Worm (Caenorhabditis elegans) whole organism, L2 larva: ENCODE measurements around the gene ZK105.8.

Experiments
- C34F6.9 ChIP-seq: fragments of 150-350 bp; optimal IDR thresholded peaks from 2 replicates; lab custom pipeline; 2014; ENCODE audit warnings: missing biosample characterization, missing genetic modification characterization
- F13H6.1 ChIP-seq: sonication (generic microtip); optimal IDR thresholded peaks from 2 replicates; lab custom pipeline; 2016; ENCODE audit warnings: missing genetic modification characterization, missing compliant biosample characterization
- R02D3.7 ChIP-seq: fragments of 150-350 bp; optimal IDR thresholded peaks from 2 replicates; lab custom pipeline; 2014; ENCODE audit warnings: missing biosample characterization, missing genetic modification characterization
- Y55F3AM.14 ChIP-seq: fragments of 200-800 bp; sonication (Bioruptor generic); optimal IDR thresholded peaks from 2 replicates; lab custom pipeline; 2018; ENCODE audit warnings: mild to moderate bottlenecking, missing genetic modification characterization, missing compliant biosample characterization
- aly-2 ChIP-seq: fragments of 150-350 bp; optimal IDR thresholded peaks from 2 replicates; lab custom pipeline; 2014; ENCODE audit warnings: missing biosample characterization, missing genetic modification characterization
- blmp-1 ChIP-seq: sonication (generic microtip); optimal IDR thresholded peaks from 2 replicates; lab custom pipeline; 2017; ENCODE audit warnings: missing genetic modification characterization, mild to moderate bottlenecking, missing compliant biosample characterization, antibody characterized with exemption, moderate library complexity; ENCODE audit not compliant: insufficient read depth
- ceh-16 ChIP-seq: fragments of 150-350 bp; optimal IDR thresholded peaks from 2 replicates; lab custom pipeline; 2014; ENCODE audit warnings: missing biosample characterization, missing genetic modification characterization
- ceh-82 ChIP-seq: fragments of 150-350 bp; optimal IDR thresholded peaks from 2 replicates; lab custom pipeline; 2014; ENCODE audit warnings: missing biosample characterization, missing genetic modification characterization
- crh-2 ChIP-seq: sonication (generic microtip); optimal IDR thresholded peaks from 2 replicates; lab custom pipeline; 2017; ENCODE audit warnings: missing biosample characterization, missing genetic modification characterization
- elt-1 ChIP-seq: fragments of 150-350 bp; optimal IDR thresholded peaks from 2 replicates; lab custom pipeline; 2014; ENCODE audit warnings: missing biosample characterization, missing genetic modification characterization
- elt-3 ChIP-seq: sonication (generic microtip); optimal IDR thresholded peaks from 2 replicates; lab custom pipeline; 2017; ENCODE audit warnings: missing biosample characterization, missing genetic modification characterization
- fos-1 ChIP-seq: fragments of 150-350 bp; optimal IDR thresholded peaks from 2 replicates; lab custom pipeline; 2014; ENCODE audit warnings: missing biosample characterization, missing genetic modification characterization
- gmeb-1 ChIP-seq: fragments of 150-350 bp; optimal IDR thresholded peaks from 2 replicates; lab custom pipeline; 2014; ENCODE audit warnings: missing biosample characterization, missing genetic modification characterization
- lin-11 ChIP-seq: fragments of 150-350 bp; sonication (generic microtip); optimal IDR thresholded peaks from 2 replicates; lab custom pipeline; 2014; ENCODE audit warnings: missing biosample characterization, missing genetic modification characterization, inconsistent platforms, mixed read lengths
- lin-13 ChIP-seq: fragments of 150-350 bp; optimal IDR thresholded peaks from 2 replicates; lab custom pipeline; 2014; ENCODE audit warnings: missing biosample characterization, missing genetic modification reagents, missing genetic modification characterization
- lin-39 ChIP-seq: fragments of 150-350 bp; optimal IDR thresholded peaks from 2 replicates; lab custom pipeline; 2014; ENCODE audit warnings: missing biosample characterization, missing genetic modification reagents, missing genetic modification characterization
- mab-5 ChIP-seq: fragments of 150-350 bp; optimal IDR thresholded peaks from 2 replicates; lab custom pipeline; 2014; ENCODE audit warnings: missing biosample characterization, missing genetic modification characterization
- mbf-1 ChIP-seq: sonication (generic microtip); optimal IDR thresholded peaks from 2 replicates; lab custom pipeline; 2017; ENCODE audit warnings: missing biosample characterization, missing genetic modification characterization
- nhr-12 ChIP-seq: fragments of 150-350 bp; optimal IDR thresholded peaks from 2 replicates; lab custom pipeline; 2014; ENCODE audit warnings: missing biosample characterization, missing genetic modification characterization
- nhr-129 ChIP-seq: fragments of 150-350 bp; optimal IDR thresholded peaks from 2 replicates; lab custom pipeline; 2014; ENCODE audit warnings: missing biosample characterization, missing genetic modification characterization
- nhr-21 ChIP-seq: fragments of 150-350 bp; optimal IDR thresholded peaks from 2 replicates; lab custom pipeline; 2014; ENCODE audit warnings: missing biosample characterization, missing genetic modification characterization
- nhr-237 ChIP-seq: fragments of 150-350 bp; optimal IDR thresholded peaks from 2 replicates; lab custom pipeline; 2014; ENCODE audit warnings: missing biosample characterization, missing genetic modification characterization
- nhr-25 ChIP-seq: fragments of 150-350 bp; sonication (generic microtip); optimal IDR thresholded peaks from 3 replicates; lab custom pipeline; 2014; ENCODE audit warnings: missing biosample characterization, missing genetic modification characterization
- nhr-77 ChIP-seq: fragments of 150-350 bp; optimal IDR thresholded peaks from 2 replicates; lab custom pipeline; 2014; ENCODE audit warnings: missing biosample characterization, missing genetic modification characterization
- peb-1 ChIP-seq: fragments of 150-350 bp; optimal IDR thresholded peaks from 2 replicates; lab custom pipeline; 2014; ENCODE audit warnings: missing biosample characterization, missing genetic modification characterization
- skn-1 ChIP-seq: sonication (generic microtip); optimal IDR thresholded peaks from 2 replicates; lab custom pipeline; 2017; ENCODE audit warnings: missing biosample characterization, missing genetic modification characterization
- sma-9 ChIP-seq, 2 experiments: fragments of 150-350 bp in 1 of 2; sonication (generic microtip) in 1 of 2; optimal IDR thresholded peaks; 2 replicates each; lab custom pipeline; 2014 to 2016; ENCODE audit warnings: missing genetic modification characterization in 2 of 2, mild to moderate bottlenecking in 1 of 2, missing biosample characterization in 1 of 2, missing compliant biosample characterization in 1 of 2, missing genetic modification reagents in 1 of 2, moderate library complexity in 1 of 2
- unc-39 ChIP-seq: fragments of 150-350 bp; optimal IDR thresholded peaks from 2 replicates; lab custom pipeline; 2014; ENCODE audit warnings: missing biosample characterization, missing genetic modification characterization
- unc-55 ChIP-seq: fragments of 150-350 bp; sonication (generic microtip); optimal IDR thresholded peaks from 3 replicates; lab custom pipeline; 2014; ENCODE audit warnings: missing biosample characterization, missing genetic modification reagents, missing genetic modification characterization
- zag-1 ChIP-seq: fragments of 150-350 bp; optimal IDR thresholded peaks from 2 replicates; lab custom pipeline; 2014; ENCODE audit warnings: missing biosample characterization, missing genetic modification characterization
- ztf-1 ChIP-seq: fragments of 200-800 bp; sonication (Bioruptor generic); conservative IDR thresholded peaks from 2 replicates; pipeline ENCODE4 v1.3.6; 2022; ENCODE audit warnings: missing genetic modification characterization, missing compliant biosample characterization

Gene ZK105.8

DNA sequence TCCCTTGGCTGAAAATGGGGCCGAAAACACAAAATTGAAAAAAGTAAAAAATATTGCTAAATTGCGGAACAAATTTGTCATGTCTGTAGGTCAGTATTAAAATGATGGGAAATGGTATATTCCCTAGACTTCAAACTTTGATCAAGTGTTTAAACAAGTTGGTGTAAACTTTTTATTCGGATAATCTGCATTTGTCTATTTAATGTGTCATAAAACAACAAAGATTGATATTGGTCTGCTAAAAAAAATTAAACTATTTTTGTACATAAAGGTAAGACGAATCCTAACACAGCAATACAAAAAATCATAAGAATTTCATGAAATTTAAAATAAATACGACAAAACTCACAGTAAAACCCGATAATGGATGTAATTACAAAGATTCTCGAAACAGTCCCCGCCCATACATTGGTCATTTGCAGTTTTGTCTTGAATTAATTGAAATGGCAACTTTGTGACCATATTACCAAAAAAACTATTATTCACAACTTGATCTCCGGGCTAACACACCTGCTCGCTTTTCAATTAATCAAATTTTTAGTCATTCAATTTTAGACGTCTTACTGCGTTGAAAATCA lies at the start of gene ZK105.8, which contains the start of gene ZK105.6:
TSS of gene ZK105.8 (plus strand) at position 528 of the 578 bp plus-strand sequence.
TSS of gene ZK105.6 (minus strand) at position 101 of the 578 bp plus-strand sequence.
- TF ChIP-seq blmp-1 (tag; lab: Kevin White, UChicago) (no peak), fos-1 (tag; lab: Kevin White, UChicago) (no peak)
- TF ChIP-seq, all 48 proteins: peak for 0

DNA sequence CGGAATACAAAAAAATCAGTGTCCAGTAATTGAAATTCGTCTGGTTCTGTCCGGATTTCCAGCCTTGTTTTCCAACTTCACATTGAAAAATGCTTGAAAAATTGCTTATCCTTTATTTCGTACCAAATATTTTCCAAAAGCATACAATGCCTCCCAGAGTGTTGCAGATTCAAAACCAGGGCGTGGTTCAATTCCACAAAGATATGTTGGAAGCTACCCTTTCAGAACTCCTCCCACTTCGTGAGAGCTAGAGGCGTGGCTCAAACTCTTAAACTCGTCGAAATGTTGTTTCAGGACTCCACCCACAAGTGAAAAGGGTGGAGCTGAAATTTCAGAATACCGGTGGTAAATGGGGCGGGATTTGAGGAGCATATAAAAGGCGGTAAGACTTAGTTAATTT lies 48.4 kb upstream of the ZK105.8 start, which contains the start of gene C12D5.3:
TSS of gene C12D5.3 (plus strand) at position 301 of the 400 bp plus-strand sequence.
- TF ChIP-seq nhr-21 (tag; lab: Kevin White, UChicago) = no peak
- no peak for TF ChIP-seq lin-13 (GFP tag; lab: Kevin White, UChicago)
- no peak for TF ChIP-seq lin-39 (tag; lab: Kevin White, UChicago)
- TF ChIP-seq ceh-82 (tag; lab: Kevin White, UChicago) = no peak
- no peak for TF ChIP-seq F13H6.1
- TF ChIP-seq nhr-129 (tag; lab: Kevin White, UChicago) = no peak
- TF ChIP-seq zag-1 (tag; lab: Kevin White, UChicago) = no peak

DNA sequence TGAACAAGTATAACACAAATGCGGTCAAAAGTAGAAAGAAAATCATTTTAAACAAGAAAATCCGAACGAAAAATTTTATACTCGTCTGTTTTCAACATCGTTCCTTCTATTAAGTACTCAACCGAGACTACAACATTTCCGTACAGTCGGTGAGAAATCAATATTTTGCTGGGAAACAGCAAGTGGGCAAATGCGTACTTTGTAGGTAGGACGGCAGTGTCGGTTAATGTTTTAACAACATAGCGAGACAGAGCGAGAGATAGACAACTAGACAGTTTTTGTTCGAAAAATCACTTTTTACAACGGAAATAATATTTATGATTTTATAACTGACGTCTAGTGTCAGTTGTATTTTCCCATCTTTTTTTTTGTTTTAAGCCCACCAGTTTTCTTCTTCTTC lies 42.9 kb upstream of the ZK105.8 start, which contains the start of gene cyp-33A1:
TSS of gene cyp-33A1 (minus strand) at position 72 of the 400 bp plus-strand sequence.
- TF ChIP-seq ceh-82 (tag; lab: Kevin White, UChicago) (no peak), sma-9 (GFP tag; optimal IDR thresholded peaks at IDR 0.05; lab: Kevin White, UChicago) (peak; percentile 80), sma-9 (tag; optimal IDR thresholded peaks at IDR 0.05; lab: Kevin White, UChicago) (no peak), C34F6.9 (tag; lab: Kevin White, UChicago) (no peak), nhr-129 (tag; lab: Kevin White, UChicago) (peak; percentile 21), crh-2 (tag; lab: Kevin White, UChicago) (peak; percentile 30), gmeb-1 (tag; lab: Kevin White, UChicago) (no peak), fos-1 (tag; lab: Kevin White, UChicago) (peak; percentile 34), unc-39 (no peak)

DNA sequence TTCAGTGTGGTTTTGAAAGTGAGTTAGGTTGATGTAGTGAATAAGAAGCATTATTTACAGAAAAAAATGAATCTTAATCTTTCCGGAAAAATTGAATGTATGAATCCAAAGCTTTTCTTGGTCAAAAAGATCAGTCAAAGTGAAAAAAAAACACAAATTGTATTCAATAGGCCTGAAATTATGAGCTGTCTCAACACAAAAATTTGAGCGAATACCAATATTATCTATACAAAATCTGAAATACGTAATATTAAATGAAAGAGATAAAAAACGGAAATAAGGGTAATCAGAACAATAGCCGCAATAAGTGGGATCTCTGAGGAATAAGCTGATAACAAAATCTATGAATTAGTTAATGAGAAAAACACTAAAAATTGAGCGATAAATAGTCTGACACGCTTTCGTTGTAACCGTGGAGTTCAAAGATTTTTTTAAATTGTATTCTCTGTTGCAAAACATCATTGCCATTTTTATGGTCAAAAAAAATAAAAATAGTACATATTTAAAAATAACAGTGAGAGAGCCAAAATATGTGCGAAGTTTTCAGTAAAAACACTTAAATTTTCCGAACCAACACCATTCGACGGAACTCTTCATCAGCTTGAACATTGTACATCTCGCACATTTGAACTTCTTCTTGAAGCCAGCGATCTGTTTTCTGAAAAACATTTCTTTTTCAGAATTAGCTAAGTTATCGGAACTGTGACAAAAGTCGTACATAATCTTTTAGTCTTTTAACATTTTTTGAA lies 40.2 kb upstream of the ZK105.8 start, which contains the start of gene sre-11:
TSS of gene sre-11 (minus strand) at position 51 of the 749 bp plus-strand sequence.
- TF ChIP-seq mbf-1 = no peak
- no peak for TF ChIP-seq aly-2
- no peak for TF ChIP-seq ceh-16
- TF ChIP-seq ztf-1 (GFP tag; lab: Robert Waterston, UW) = no peak
- TF ChIP-seq R02D3.7 (tag; lab: Kevin White, UChicago) = no peak
- TF ChIP-seq sma-9 (GFP tag; optimal IDR thresholded peaks at IDR 0.05; lab: Kevin White, UChicago) = no peak
- no peak for TF ChIP-seq sma-9 (tag; optimal IDR thresholded peaks at IDR 0.05; lab: Kevin White, UChicago)
- no peak for TF ChIP-seq peb-1 (tag; lab: Kevin White, UChicago)
- TF ChIP-seq nhr-12 = no peak
- TF ChIP-seq nhr-77 (tag; lab: Kevin White, UChicago) = no peak
- no peak for TF ChIP-seq elt-3 (tag; lab: Kevin White, UChicago)
- no peak for TF ChIP-seq C34F6.9 (tag; lab: Kevin White, UChicago)
- no peak for TF ChIP-seq lin-11 (tag; lab: Kevin White, UChicago)
- TF ChIP-seq unc-55 (GFP tag; lab: Kevin White, UChicago) = no peak
- no peak for TF ChIP-seq Y55F3AM.14 (GFP tag; lab: Kevin White, UChicago)
- no peak for TF ChIP-seq nhr-21 (tag; lab: Kevin White, UChicago)
- TF ChIP-seq, all 48 proteins: peak for 0

DNA sequence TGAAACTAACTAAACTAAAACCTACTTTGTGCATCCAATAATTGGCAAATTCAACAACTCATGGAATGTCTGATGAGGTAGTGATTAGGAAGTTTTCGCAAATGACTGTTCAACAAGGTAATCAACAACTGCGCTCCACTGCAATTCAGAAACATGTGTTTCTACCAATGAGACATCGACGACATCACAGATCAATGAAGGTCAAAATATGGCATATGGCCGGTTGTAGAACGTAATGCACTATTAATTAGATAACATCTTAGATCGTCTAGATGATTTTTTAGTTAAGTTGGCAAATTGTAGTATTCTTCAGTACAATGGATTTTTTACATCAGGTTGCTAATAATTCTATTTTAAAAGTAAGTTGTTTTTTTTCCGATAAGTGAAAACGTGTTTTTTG lies 38.1 kb upstream of the ZK105.8 start, which contains the start of the genes nhr-94 and nhr-152:
TSS of gene nhr-94 (minus strand) at position 147 of the 400 bp plus-strand sequence.
TSS of gene nhr-152 (plus strand) at position 162 of the 400 bp plus-strand sequence.
- no peak for TF ChIP-seq gmeb-1 (tag; lab: Kevin White, UChicago)
- no peak for TF ChIP-seq ceh-82 (tag; lab: Kevin White, UChicago)
- TF ChIP-seq elt-1 (tag; lab: Kevin White, UChicago) = peak; percentile 11
- no peak for TF ChIP-seq mab-5
- TF ChIP-seq Y55F3AM.14 (GFP tag; lab: Kevin White, UChicago) = no peak
- peak; percentile 6 for TF ChIP-seq fos-1 (tag; lab: Kevin White, UChicago)
- TF ChIP-seq sma-9 (GFP tag; optimal IDR thresholded peaks at IDR 0.05; lab: Kevin White, UChicago) = peak; percentile 82
- TF ChIP-seq sma-9 (tag; optimal IDR thresholded peaks at IDR 0.05; lab: Kevin White, UChicago) = no peak
- TF ChIP-seq crh-2 (tag; lab: Kevin White, UChicago) = no peak
- no peak for TF ChIP-seq lin-13 (GFP tag; lab: Kevin White, UChicago)
- TF ChIP-seq nhr-237 (tag; lab: Kevin White, UChicago) = no peak
- TF ChIP-seq elt-3 (tag; lab: Kevin White, UChicago) = no peak
- TF ChIP-seq nhr-25 (tag; lab: Kevin White, UChicago) = peak; percentile 77
- TF ChIP-seq skn-1 (tag; lab: Kevin White, UChicago) = no peak
